Worm (Caenorhabditis elegans) whole organism, L4 larva: Measurements from ENCODE around the gene fbxb-50.

Experiments used
- F26F4.8 ChIP-seq: fragments of 200-800 bp; sonication (Bioruptor generic); conservative IDR thresholded peaks from 2 replicates; pipeline ENCODE4 v1.3.6; 2022; ENCODE audit warnings: missing genetic modification characterization, missing compliant biosample characterization
- F44E2.7 ChIP-seq: fragments of 200-800 bp; sonication (Bioruptor generic); IDR thresholded peaks from 2 replicates; pipeline ENCODE4 v2.1.2; 2022; ENCODE audit warnings: missing genetic modification characterization, missing compliant biosample characterization
- Y48G9A.11 ChIP-seq: fragments of 200-800 bp; sonication (Bioruptor generic); IDR thresholded peaks from 2 replicates; pipeline ENCODE4 v1.3.6; 2022; ENCODE audit warnings: missing genetic modification reagents, missing genetic modification characterization, missing compliant biosample characterization
- Y75B8A.6 ChIP-seq: fragments of 200-800 bp; sonication (Bioruptor generic); IDR thresholded peaks from 2 replicates; pipeline ENCODE4 v1.3.6; 2022; ENCODE audit warnings: missing genetic modification reagents, missing genetic modification characterization, missing compliant biosample characterization
- ZK337.2 ChIP-seq: fragments of 200-800 bp; sonication (Bioruptor generic); IDR thresholded peaks from 2 replicates; pipeline ENCODE4 v1.3.6; 2022; ENCODE audit warnings: missing genetic modification reagents, missing genetic modification characterization, missing compliant biosample characterization
- ZK546.5 ChIP-seq, 2 experiments: sonication (generic microtip); optimal IDR thresholded peaks; 2 replicates each; lab custom pipeline; 2017; ENCODE audit warnings: missing biosample characterization in 2 of 2, missing genetic modification characterization in 2 of 2
- aha-1 ChIP-seq: fragments of 150-350 bp; peaks from one replicate; lab custom pipeline; 2014; ENCODE audit warnings: missing biosample characterization, missing genetic modification characterization
- ama-1 ChIP-seq: fragments of 150-350 bp; optimal IDR thresholded peaks from 2 replicates; lab custom pipeline; 2014; ENCODE audit warnings: inconsistent platforms, mixed read lengths
- ceh-20 ChIP-seq: fragments of 200-800 bp; sonication (Bioruptor generic); IDR thresholded peaks from 2 replicates; pipeline ENCODE4 v1.3.6; 2022; ENCODE audit warnings: missing genetic modification reagents, missing genetic modification characterization, missing compliant biosample characterization
- ceh-44 ChIP-seq: fragments of 200-800 bp; sonication (Bioruptor generic); IDR thresholded peaks from 2 replicates; pipeline ENCODE4 v1.3.6; 2022; ENCODE audit warnings: missing genetic modification reagents, missing genetic modification characterization, missing compliant biosample characterization
- ceh-82 ChIP-seq: sonication (generic microtip); optimal IDR thresholded peaks from 2 replicates; lab custom pipeline; 2017; ENCODE audit warnings: missing biosample characterization, missing genetic modification characterization
- ces-1 ChIP-seq: fragments of 150-350 bp; sonication (generic microtip); optimal IDR thresholded peaks from 4 replicates; lab custom pipeline; 2014; ENCODE audit warnings: missing biosample characterization, missing genetic modification reagents, missing genetic modification characterization
- cey-2 ChIP-seq: sonication (generic microtip); optimal IDR thresholded peaks from 3 replicates; lab custom pipeline; 2017; ENCODE audit warnings: missing genetic modification characterization, mild to moderate bottlenecking, missing compliant biosample characterization, antibody characterized with exemption, borderline replicate concordance; ENCODE audit not compliant: insufficient read depth
- daf-16 ChIP-seq, 3 experiments: sonication (generic microtip); optimal IDR thresholded peaks; 2 replicates each; lab custom pipeline; 2016 to 2017; ENCODE audit warnings: missing genetic modification characterization in 3 of 3, missing genetic modification reagents in 3 of 3, mild to moderate bottlenecking in 2 of 3, missing compliant biosample characterization in 2 of 3, missing biosample characterization in 1 of 3, moderate library complexity in 1 of 3
- dmd-8 ChIP-seq: fragments of 200-800 bp; sonication (Bioruptor generic); IDR thresholded peaks from 2 replicates; pipeline ENCODE4 v1.3.6; 2022; ENCODE audit warnings: missing genetic modification characterization, missing compliant biosample characterization
- egl-27 ChIP-seq: sonication (generic microtip); optimal IDR thresholded peaks from 3 replicates; lab custom pipeline; 2017; ENCODE audit warnings: missing biosample characterization, missing genetic modification reagents, missing genetic modification characterization
- fkh-10 ChIP-seq: fragments of 150-350 bp; optimal IDR thresholded peaks from 2 replicates; lab custom pipeline; 2014; ENCODE audit warnings: missing biosample characterization, missing genetic modification reagents, missing genetic modification characterization
- hif-1 ChIP-seq, 2 experiments: sonication (generic microtip); optimal IDR thresholded peaks; 2 replicates each; lab custom pipeline; 2016 to 2017; ENCODE audit warnings: missing compliant biosample characterization in 2 of 2, missing genetic modification characterization in 2 of 2, missing genetic modification reagents in 2 of 2, missing genotype in 2 of 2, mild to moderate bottlenecking in 1 of 2
- hlh-11 ChIP-seq: fragments of 200-800 bp; sonication (Bioruptor generic); optimal IDR thresholded peaks from 2 replicates; lab custom pipeline; 2018; ENCODE audit warnings: mild to moderate bottlenecking, missing genetic modification characterization, missing compliant biosample characterization
- hmg-1.1 ChIP-seq: fragments of 200-800 bp; sonication (Bioruptor generic); IDR thresholded peaks from 2 replicates; pipeline ENCODE4 v1.3.6; 2022; ENCODE audit warnings: missing genetic modification reagents, missing genetic modification characterization, missing compliant biosample characterization
- lin-13 ChIP-seq: fragments of 150-350 bp; optimal IDR thresholded peaks from 2 replicates; lab custom pipeline; 2014; ENCODE audit warnings: missing biosample characterization, missing genetic modification reagents, missing genetic modification characterization
- lin-29 ChIP-seq: fragments of 200-800 bp; sonication (Bioruptor generic); IDR thresholded peaks from 2 replicates; pipeline ENCODE4 v1.3.6; 2022; ENCODE audit warnings: missing genetic modification reagents, missing genetic modification characterization, missing compliant biosample characterization
- lin-38 ChIP-seq: fragments of 200-800 bp; sonication (Bioruptor generic); IDR thresholded peaks from 2 replicates; pipeline ENCODE4 v1.3.6; 2022; ENCODE audit warnings: missing genetic modification reagents, missing genetic modification characterization, missing compliant biosample characterization
- lin-39 ChIP-seq: fragments of 150-350 bp; optimal IDR thresholded peaks from 2 replicates; lab custom pipeline; 2014; ENCODE audit warnings: missing biosample characterization, missing genetic modification reagents, missing genetic modification characterization
- lir-3 ChIP-seq: sonication (generic microtip); optimal IDR thresholded peaks from 2 replicates; lab custom pipeline; 2016; ENCODE audit warnings: mild to moderate bottlenecking, missing genetic modification characterization, missing compliant biosample characterization
- madf-9 ChIP-seq: fragments of 200-800 bp; sonication (Bioruptor generic); conservative IDR thresholded peaks from 2 replicates; pipeline ENCODE4 v1.3.6; 2022; ENCODE audit warnings: missing genetic modification reagents, missing genetic modification characterization, missing compliant biosample characterization
- mep-1 ChIP-seq: fragments of 150-350 bp; sonication (generic microtip); optimal IDR thresholded peaks from 3 replicates; lab custom pipeline; 2014; ENCODE audit warnings: missing biosample characterization, missing genetic modification characterization
- mes-2 ChIP-seq: sonication (generic microtip); optimal IDR thresholded peaks from 2 replicates; lab custom pipeline; 2016; ENCODE audit warnings: missing genotype, mild to moderate bottlenecking, missing genetic modification characterization, missing compliant biosample characterization; ENCODE audit not compliant: poor library complexity, severe bottlenecking
- nhr-10 ChIP-seq: fragments of 150-350 bp; optimal IDR thresholded peaks from 2 replicates; lab custom pipeline; 2014; ENCODE audit warnings: missing biosample characterization, missing genetic modification characterization
- nhr-111 ChIP-seq: fragments of 200-800 bp; sonication (Bioruptor generic); optimal IDR thresholded peaks from 2 replicates; lab custom pipeline; 2018; ENCODE audit warnings: mild to moderate bottlenecking, missing genetic modification characterization, missing compliant biosample characterization
- nhr-28 ChIP-seq: fragments of 150-350 bp; optimal IDR thresholded peaks from 2 replicates; lab custom pipeline; 2014; ENCODE audit warnings: missing biosample characterization, missing genetic modification characterization
- nhr-41 ChIP-seq: fragments of 200-800 bp; sonication (Bioruptor generic); IDR thresholded peaks from 2 replicates; pipeline ENCODE4 v1.3.6; 2022; ENCODE audit warnings: missing genetic modification reagents, missing genetic modification characterization, missing compliant biosample characterization
- php-3 ChIP-seq: fragments of 200-800 bp; sonication (Bioruptor generic); IDR thresholded peaks from 2 replicates; pipeline ENCODE4 v1.3.6; 2022; ENCODE audit warnings: missing genetic modification reagents, missing genetic modification characterization, missing compliant biosample characterization
- rbr-2 ChIP-seq: sonication (generic microtip); optimal IDR thresholded peaks from 2 replicates; lab custom pipeline; 2016; ENCODE audit warnings: missing genotype, missing genetic modification characterization, missing compliant biosample characterization
- sdz-12 ChIP-seq: fragments of 200-800 bp; sonication (Bioruptor generic); optimal IDR thresholded peaks from 2 replicates; lab custom pipeline; 2018; ENCODE audit warnings: mild to moderate bottlenecking, missing genetic modification characterization, missing compliant biosample characterization
- set-16 ChIP-seq: fragments of 200-800 bp; sonication (Bioruptor generic); IDR thresholded peaks from 2 replicates; pipeline ENCODE4 v1.3.6; 2022; ENCODE audit warnings: missing genetic modification reagents, missing genetic modification characterization, missing compliant biosample characterization
- skn-1 ChIP-seq: fragments of 150-350 bp; optimal IDR thresholded peaks from 2 replicates; lab custom pipeline; 2014; ENCODE audit warnings: missing biosample characterization, missing genetic modification characterization
- tag-97 ChIP-seq: fragments of 200-800 bp; sonication (Bioruptor generic); IDR thresholded peaks from 2 replicates; pipeline ENCODE4 v1.3.6; 2022; ENCODE audit warnings: missing genetic modification characterization, missing compliant biosample characterization
- unc-39 ChIP-seq: sonication (generic microtip); optimal IDR thresholded peaks from 2 replicates; lab custom pipeline; 2017; ENCODE audit warnings: missing biosample characterization, missing genetic modification characterization
- unc-62 ChIP-seq, 3 experiments: fragments of 150-350 bp in 1 of 3; sonication (generic microtip); optimal IDR thresholded peaks in 2 of 3; peaks in 1 of 3; 1 replicate in 1 of 3; 2 replicates in 2 of 3; lab custom pipeline; 2014 to 2017; ENCODE audit warnings: missing biosample characterization in 3 of 3, missing genetic modification characterization in 3 of 3, missing genetic modification reagents in 3 of 3, missing genotype in 1 of 3
- zfp-2 ChIP-seq: sonication (generic microtip); optimal IDR thresholded peaks from 2 replicates; lab custom pipeline; 2016; ENCODE audit warnings: mild to moderate bottlenecking, missing genetic modification characterization, missing compliant biosample characterization
- zfp-3 ChIP-seq: fragments of 200-800 bp; sonication (Bioruptor generic); conservative IDR thresholded peaks from 2 replicates; pipeline ENCODE4 v1.3.6; 2022; ENCODE audit warnings: missing genetic modification reagents, missing genetic modification characterization, missing compliant biosample characterization
- zip-11 ChIP-seq: fragments of 200-800 bp; sonication (Bioruptor generic); IDR thresholded peaks from 2 replicates; pipeline ENCODE4 v1.3.6; 2022; ENCODE audit warnings: missing genetic modification characterization, missing compliant biosample characterization

The fbxb-50 gene

DNA sequence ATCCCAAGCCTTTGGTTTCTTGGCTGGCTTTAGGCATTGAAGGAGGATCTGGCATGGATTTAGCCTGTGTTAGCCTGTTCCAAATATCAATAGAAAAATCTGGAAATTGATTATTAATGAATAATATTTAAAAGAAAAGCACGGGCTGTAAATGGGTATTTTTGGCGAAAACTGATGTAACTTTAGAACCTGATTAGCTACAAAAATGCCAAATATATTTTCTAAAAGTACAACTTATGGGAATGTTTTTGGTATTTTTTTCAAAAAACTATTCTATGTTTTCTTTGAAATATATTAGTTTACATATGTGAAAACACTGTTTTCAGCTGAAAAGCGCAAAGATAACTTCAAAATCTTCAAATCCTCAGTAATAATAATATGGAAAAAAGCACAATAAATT is 44.4 kb downstream of the fbxb-50 start, which contains the start of gene bath-26:
TSS of gene bath-26 (minus strand) at position 101 of the 400 bp plus-strand sequence.
- no peak for TF ChIP-seq hmg-1.1
- peak in 1 of 2 experiments; percentile 30 for TF ChIP-seq unc-62 (GFP tag; optimal IDR thresholded peaks at IDR 0.05 in 1 of 2; lab: Kevin White, UChicago)
- no peak for TF ChIP-seq unc-62 (tag; optimal IDR thresholded peaks at IDR 0.05; lab: Kevin White, UChicago)
- TF ChIP-seq, all 104 proteins: peak for 1

DNA sequence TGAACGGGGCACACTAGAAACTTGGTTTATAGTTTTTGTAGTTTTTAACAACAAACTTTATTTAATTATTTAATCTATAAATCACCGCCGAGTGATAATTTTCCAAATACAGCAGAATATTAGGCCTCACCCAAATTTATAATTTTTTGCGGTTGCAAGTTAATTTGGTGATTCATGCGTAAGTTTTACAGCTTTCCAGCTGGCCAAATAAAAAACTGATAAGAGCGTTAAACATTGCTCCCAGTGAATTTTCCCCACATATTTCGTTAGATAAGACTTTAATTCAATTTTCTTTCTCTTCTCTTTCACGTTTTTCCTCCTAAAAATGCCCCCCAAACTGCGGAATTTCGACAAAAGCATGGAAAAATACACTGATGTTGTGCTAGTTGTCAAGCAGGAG is 45.3 kb downstream of the fbxb-50 start, which contains the start of gene bath-47:
TSS of gene bath-47 (plus strand) at position 305 of the 400 bp plus-strand sequence.
- TF ChIP-seq lir-3, result no peak
- TF ChIP-seq zfp-3, result no peak
- no peak for TF ChIP-seq ces-1 (GFP tag; lab: Kevin White, UChicago)
- no peak for TF ChIP-seq nhr-28 (tag; lab: Kevin White, UChicago)
- no peak for TF ChIP-seq ZK546.5 (tag; optimal IDR thresholded peaks at IDR 0.05; lab: Kevin White, UChicago)
- TF ChIP-seq ZK337.2 (GFP tag; lab: Robert Waterston, UW), result no peak
- TF ChIP-seq lin-39 (tag; lab: Kevin White, UChicago), result no peak
- no peak for TF ChIP-seq ceh-82 (tag; lab: Kevin White, UChicago)
- no peak for TF ChIP-seq daf-16 (GFP tag; optimal IDR thresholded peaks at IDR 0.05; lab: Kevin White, UChicago)
- no peak for TF ChIP-seq daf-16 (tag; optimal IDR thresholded peaks at IDR 0.05; lab: Kevin White, UChicago)
- no peak for TF ChIP-seq aha-1
- TF ChIP-seq dmd-8 (GFP tag; lab: Robert Waterston, UW), result no peak
- TF ChIP-seq nhr-41 (GFP tag; lab: Robert Waterston, UW), result no peak
- TF ChIP-seq rbr-2, result no peak
- no peak for TF ChIP-seq nhr-111 (GFP tag; lab: Kevin White, UChicago)
- no peak for TF ChIP-seq sdz-12

DNA sequence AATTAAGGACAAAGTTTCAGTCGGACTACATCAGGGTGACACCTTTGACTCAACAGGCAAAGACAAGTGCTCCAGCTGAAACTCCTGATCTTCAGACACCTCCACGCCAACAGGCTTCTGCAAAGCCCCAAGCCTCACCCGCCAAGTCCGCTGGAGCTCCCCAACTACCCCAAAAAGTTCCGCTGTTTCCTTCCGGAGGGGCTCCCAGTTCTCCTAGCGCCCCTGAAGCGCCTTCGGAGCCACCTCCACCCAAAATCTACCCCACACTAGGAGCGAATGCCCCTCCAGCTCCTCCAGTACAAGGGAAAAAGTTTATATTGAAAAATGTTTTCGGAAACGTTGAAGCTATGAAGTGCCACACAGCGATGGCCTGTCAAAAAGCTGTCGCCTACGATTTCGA is 46.8 kb downstream of the fbxb-50 start:
- TF ChIP-seq set-16 (GFP tag; lab: Robert Waterston, UW) (peak; percentile 84), hif-1 (tag; optimal IDR thresholded peaks at IDR 0.05; lab: Kevin White, UChicago) (no peak)

ce11 chrII:1605010-1605409 is 48.8 kb downstream of the fbxb-50 start:
- TF ChIP-seq nhr-41 (GFP tag; lab: Robert Waterston, UW) (no peak), hlh-11 (tag; lab: Kevin White, UChicago) (no peak), ceh-44 (no peak), fkh-10 (no peak), Y48G9A.11 (no peak), ceh-20 (GFP tag; lab: Robert Waterston, UW) (no peak), mep-1 (tag; lab: Kevin White, UChicago) (no peak), egl-27 (tag; lab: Kevin White, UChicago) (no peak), mes-2 (tag; lab: Kevin White, UChicago) (no peak), unc-39 (no peak), lin-13 (GFP tag; lab: Kevin White, UChicago) (no peak)

ce11 chrII:1606079-1606478 is 49.8 kb downstream of the fbxb-50 start, which contains the start of gene bath-33:
Gene bath-33, minus strand, starts transcription at chrII:1606179.
- TF ChIP-seq skn-1 (tag; lab: Kevin White, UChicago), result no peak
- TF ChIP-seq cey-2 (tag; lab: Kevin White, UChicago), result no peak
- no peak for TF ChIP-seq F26F4.8 (GFP tag; lab: Robert Waterston, UW)
- no peak for TF ChIP-seq lin-29 (GFP tag; lab: Robert Waterston, UW)
- no peak for TF ChIP-seq Y75B8A.6 (GFP tag; lab: Robert Waterston, UW)
- TF ChIP-seq php-3 (GFP tag; lab: Robert Waterston, UW), result no peak
- TF ChIP-seq tag-97 (GFP tag; lab: Robert Waterston, UW), result no peak
- no peak for TF ChIP-seq zip-11 (GFP tag; lab: Robert Waterston, UW)
- TF ChIP-seq nhr-10, result no peak
- no peak for TF ChIP-seq nhr-28 (tag; lab: Kevin White, UChicago)
- no peak for TF ChIP-seq F44E2.7
- TF ChIP-seq dmd-8 (GFP tag; lab: Robert Waterston, UW), result no peak
- TF ChIP-seq madf-9 (GFP tag; lab: Robert Waterston, UW), result no peak
- TF ChIP-seq zfp-2 (tag; lab: Kevin White, UChicago), result no peak
- no peak for TF ChIP-seq hmg-1.1
- TF ChIP-seq ama-1 (lab: Kevin White, UChicago), result no peak
- TF ChIP-seq lin-38, result no peak
- TF ChIP-seq lin-39 (tag; lab: Kevin White, UChicago), result no peak
- no peak for TF ChIP-seq mep-1 (tag; lab: Kevin White, UChicago)
